Worm (Caenorhabditis elegans) whole organism, L4/young adult: Measurements from ENCODE around the gene K12H6.6.

Experiments
- W03F9.2 ChIP-seq: fragments of 150-350 bp; optimal IDR thresholded peaks from 2 replicates; lab custom pipeline; 2014; ENCODE audit warnings: missing biosample characterization, missing genetic modification characterization
- dao-5 ChIP-seq: sonication (generic microtip); optimal IDR thresholded peaks from 2 replicates; lab custom pipeline; 2016; ENCODE audit warnings: missing genotype, missing genetic modification characterization, moderate library complexity, missing compliant biosample characterization
- him-1 ChIP-seq: sonication (generic microtip); optimal IDR thresholded peaks from 2 replicates; lab custom pipeline; 2016; ENCODE audit warnings: missing genotype, missing genetic modification reagents, missing genetic modification characterization, missing compliant biosample characterization

DNA sequence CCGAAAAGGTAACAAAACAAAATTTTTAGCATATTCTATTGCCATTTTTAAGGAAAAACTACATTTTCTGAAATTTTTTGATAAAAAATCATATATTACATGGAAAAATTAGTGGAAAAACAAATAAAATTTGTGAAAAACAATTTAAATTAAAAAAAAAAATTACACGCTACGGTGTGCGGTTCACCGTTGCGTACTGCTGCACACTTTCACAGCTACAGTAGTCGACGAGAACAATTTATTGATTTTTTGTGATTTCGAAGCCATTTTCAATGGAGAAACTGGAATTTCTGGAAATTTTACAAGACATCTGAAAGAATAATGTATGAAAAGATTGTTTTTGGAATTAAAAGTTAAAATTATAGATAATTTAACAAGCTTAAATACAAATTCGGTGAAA is 16.0 kb downstream of the K12H6.6 start:
- TF ChIP-seq him-1 (tag; lab: Kevin White, UChicago) = no peak
- no peak for TF ChIP-seq W03F9.2
- no peak for TF ChIP-seq dao-5 (tag; lab: Kevin White, UChicago)
